Worm (Caenorhabditis elegans) whole organism, L4 larva: ENCODE measurements around the gene scl-1.

Source experiments
- ceh-28 ChIP-seq: fragments of 150-350 bp; optimal IDR thresholded peaks from 2 replicates; lab custom pipeline; 2014; ENCODE audit warnings: missing biosample characterization, missing genetic modification reagents, missing genetic modification characterization
- ceh-82 ChIP-seq: sonication (generic microtip); optimal IDR thresholded peaks from 2 replicates; lab custom pipeline; 2017; ENCODE audit warnings: missing biosample characterization, missing genetic modification characterization
- lin-39 ChIP-seq: fragments of 150-350 bp; optimal IDR thresholded peaks from 2 replicates; lab custom pipeline; 2014; ENCODE audit warnings: missing biosample characterization, missing genetic modification reagents, missing genetic modification characterization
- tag-97 ChIP-seq: fragments of 200-800 bp; sonication (Bioruptor generic); IDR thresholded peaks from 2 replicates; pipeline ENCODE4 v1.3.6; 2022; ENCODE audit warnings: missing genetic modification characterization, missing compliant biosample characterization
- unc-130 ChIP-seq: sonication (generic microtip); optimal IDR thresholded peaks from 2 replicates; lab custom pipeline; 2016; ENCODE audit warnings: missing genetic modification reagents, missing genetic modification characterization, missing compliant biosample characterization

ce11 chrIV:13077694-13078093 is 21.6 kb downstream of the scl-1 start:
- TF ChIP-seq ceh-82 (tag; lab: Kevin White, UChicago) (no peak), ceh-28 (tag; lab: Kevin White, UChicago) (no peak), unc-130 (no peak), lin-39 (tag; lab: Kevin White, UChicago) (no peak), tag-97 (GFP tag; lab: Robert Waterston, UW) (no peak)
